Worm (Caenorhabditis elegans) whole organism, midembryonic: ENCODE results near the gene F17C11.26.

Source experiments
- T22C8.4 ChIP-seq: fragments of 200-800 bp; sonication (Bioruptor generic); IDR thresholded peaks from 2 replicates; pipeline ENCODE4 v1.3.6; 2022; ENCODE audit warnings: missing genetic modification characterization, missing compliant biosample characterization
- flt-1 ChIP-seq: fragments of 200-800 bp; sonication (Bioruptor generic); IDR thresholded peaks from 2 replicates; pipeline ENCODE4 v1.3.6; 2022; ENCODE audit warnings: missing genetic modification characterization, missing compliant biosample characterization
- klf-2 ChIP-seq: fragments of 200-800 bp; sonication (Bioruptor generic); conservative IDR thresholded peaks from 2 replicates; pipeline ENCODE4 v1.3.6; 2022; ENCODE audit warnings: missing genetic modification reagents, missing genetic modification characterization, missing compliant biosample characterization
- ref-1 ChIP-seq: fragments of 200-800 bp; sonication (Bioruptor generic); conservative IDR thresholded peaks from 2 replicates; pipeline ENCODE4 v1.3.6; 2022; ENCODE audit warnings: missing genetic modification reagents, missing genetic modification characterization, missing compliant biosample characterization
- tab-1 ChIP-seq: fragments of 200-800 bp; sonication (Bioruptor generic); IDR thresholded peaks from 2 replicates; pipeline ENCODE4 v1.3.6; 2022; ENCODE audit warnings: missing genetic modification characterization, missing compliant biosample characterization
- ztf-23 ChIP-seq: fragments of 200-800 bp; sonication (Bioruptor generic); IDR thresholded peaks from 2 replicates; pipeline ENCODE4 v1.3.6; 2022; ENCODE audit warnings: missing genetic modification reagents, missing genetic modification characterization, missing compliant biosample characterization

ce11 chrV:10929511-10929910 is 11.7 kb upstream of the F17C11.26 start, which contains the start of gene F58B4.3:
- no peak for TF ChIP-seq T22C8.4
- TF ChIP-seq ztf-23 (GFP tag; lab: Robert Waterston, UW): no peak
- no peak for TF ChIP-seq ref-1 (GFP tag; lab: Robert Waterston, UW)
- no peak for TF ChIP-seq flt-1 (GFP tag; lab: Robert Waterston, UW)
- TF ChIP-seq klf-2 (GFP tag; lab: Robert Waterston, UW): no peak
- no peak for TF ChIP-seq tab-1 (GFP tag; lab: Robert Waterston, UW)
